Worm (Caenorhabditis elegans) whole organism, mixed stage, embryonic: ENCODE measurements around the gene F54E7.9.

Source experiments
- hlh-1 ChIP-seq: fragments of 150-350 bp; optimal IDR thresholded peaks from 2 replicates; lab custom pipeline; 2014; ENCODE audit warnings: missing biosample characterization, missing genetic modification reagents, missing genetic modification characterization
- mep-1 ChIP-seq: fragments of 150-350 bp; optimal IDR thresholded peaks from 2 replicates; lab custom pipeline; 2017; ENCODE audit warnings: missing biosample characterization, missing genetic modification reagents, missing genetic modification characterization, inconsistent platforms
- nhr-237 ChIP-seq: fragments of 150-350 bp; optimal IDR thresholded peaks from 2 replicates; lab custom pipeline; 2014; ENCODE audit warnings: missing biosample characterization, missing genetic modification characterization
- pha-4 ChIP-seq: fragments of 150-350 bp; optimal IDR thresholded peaks from 2 replicates; lab custom pipeline; 2018; ENCODE audit warnings: missing biosample characterization, missing genetic modification reagents, missing genetic modification characterization
- unc-39 ChIP-seq: fragments of 150-350 bp; optimal IDR thresholded peaks from 2 replicates; lab custom pipeline; 2014; ENCODE audit warnings: missing biosample characterization, missing genetic modification characterization
- ztf-11 ChIP-seq: fragments of 150-350 bp; optimal IDR thresholded peaks from 2 replicates; lab custom pipeline; 2014; ENCODE audit warnings: missing biosample characterization, missing genetic modification characterization

DNA sequence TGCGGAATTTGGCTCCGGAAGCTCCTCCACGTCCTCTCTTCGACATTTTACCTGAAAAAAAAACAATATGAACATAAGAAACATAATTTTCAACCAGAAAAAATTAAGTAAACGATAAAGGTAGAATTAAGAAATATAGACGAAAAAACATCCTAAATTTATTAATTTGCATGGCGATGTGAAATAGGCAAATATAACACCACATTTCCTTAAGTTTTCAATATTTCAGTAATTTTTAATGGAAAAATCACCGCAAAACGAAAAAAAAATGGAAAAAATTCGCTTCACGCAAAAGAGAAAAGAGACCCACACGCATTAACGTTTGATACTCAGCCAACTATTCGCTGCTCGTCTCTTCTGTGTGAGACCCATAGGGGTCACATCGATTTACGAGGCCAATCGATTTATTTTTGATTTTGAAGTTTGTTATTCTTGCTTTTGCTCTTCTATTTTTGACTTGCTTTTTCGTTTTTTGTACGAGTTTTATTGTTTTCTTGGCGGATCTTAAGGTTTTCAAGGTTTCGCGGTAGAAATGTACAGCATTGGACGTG lies 28.5 kb upstream of the F54E7.9 start, which contains the start of gene rpl-23:
- TF ChIP-seq nhr-237 (peak; percentile 94), mep-1 (tag; lab: Kevin White, UChicago) (peak; percentile 98), pha-4 (tag; lab: Kevin White, UChicago) (peak; percentile 93), ztf-11 (peak; percentile 37), hlh-1 (peak; percentile 90), unc-39 (tag; lab: Kevin White, UChicago) (no peak)
